Fruit fly (Drosophila melanogaster): ENCODE results near the gene aop.

aop gene

DNA sequence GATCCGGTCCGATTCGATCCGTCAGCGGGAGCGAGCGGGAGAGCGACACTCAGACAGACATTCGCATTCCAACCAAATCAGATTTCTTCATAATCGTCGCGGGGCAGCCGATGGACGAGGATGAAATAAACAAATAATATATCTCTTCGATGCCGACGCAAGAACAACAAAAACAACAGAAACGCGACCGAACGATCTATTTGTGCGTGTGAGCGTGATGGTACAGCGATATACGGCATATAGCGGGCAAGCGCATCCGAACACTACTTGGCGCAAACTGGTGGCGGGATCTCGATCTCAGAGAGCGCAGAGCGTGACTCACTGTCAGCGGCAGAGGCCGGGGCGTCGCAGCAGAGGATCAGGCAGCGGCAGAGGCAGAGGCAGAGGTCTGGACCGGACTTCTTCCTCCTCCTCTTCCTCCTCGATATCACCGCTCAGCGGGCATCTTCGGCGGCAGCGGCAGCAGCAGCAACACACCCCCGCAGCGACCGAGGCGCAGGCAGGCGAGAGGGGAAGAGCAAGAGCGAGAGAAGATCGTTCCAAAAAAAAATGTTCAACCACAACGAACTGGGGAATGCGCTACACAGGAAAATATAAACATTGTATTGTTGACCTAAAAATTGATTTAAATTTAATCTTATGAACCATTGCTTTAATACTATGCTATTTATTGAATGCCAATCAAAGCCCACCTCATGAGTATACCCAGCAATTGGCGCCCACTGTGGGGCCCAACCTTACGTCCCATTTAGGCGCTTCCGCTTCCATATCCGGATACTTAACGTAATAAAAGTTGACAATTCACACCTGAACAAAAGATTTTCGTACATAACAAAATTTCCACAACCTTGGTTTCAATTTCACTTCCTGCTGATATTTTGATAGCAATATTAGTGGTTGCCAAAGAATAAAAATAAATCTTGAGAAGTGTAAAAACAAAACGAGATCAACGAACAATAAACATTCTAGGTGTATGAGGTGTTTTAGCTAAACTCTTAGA lies 17.0 kb downstream of the aop start:
- TF ChIP-seq psq (optimal IDR thresholded peaks at IDR 0.05) (no peak), CG8478 (optimal IDR thresholded peaks at IDR 0.05) (no peak), Dll (optimal IDR thresholded peaks at IDR 0.05) (peak; percentile 83), usp (GFP tag; optimal IDR thresholded peaks at IDR 0.05) (no peak), pan (optimal IDR thresholded peaks at IDR 0.05) (no peak), EcR (GFP tag; optimal IDR thresholded peaks at IDR 0.05) (no peak)

DNA sequence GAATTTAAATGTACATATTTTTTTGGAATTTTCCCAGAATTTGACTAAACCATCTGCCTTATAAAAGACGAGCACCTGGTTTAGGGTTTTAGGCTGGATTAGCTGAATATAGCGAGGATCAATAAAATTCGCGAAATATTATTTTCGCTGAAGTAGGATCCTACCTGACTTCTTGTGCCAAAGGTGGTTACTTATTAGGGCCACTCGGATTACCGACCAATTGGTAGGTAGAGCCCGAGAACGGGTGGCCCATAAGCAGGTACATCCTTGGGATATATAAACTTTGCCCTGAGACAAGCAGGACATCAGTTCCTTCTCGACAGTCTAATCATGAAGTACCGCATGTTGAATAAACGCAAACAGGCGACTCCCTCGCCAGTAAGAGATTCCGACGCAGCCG lies 23.1 kb downstream of the aop start, which contains the start of gene CG15382:
CG15382 (plus strand) TSS at position 301 of the 400 bp plus-strand sequence.
- TF ChIP-seq Dll (optimal IDR thresholded peaks at IDR 0.05) (no peak), pan (optimal IDR thresholded peaks at IDR 0.05) (no peak), EcR (GFP tag; optimal IDR thresholded peaks at IDR 0.05) (no peak), CG8478 (optimal IDR thresholded peaks at IDR 0.05) (no peak), usp (GFP tag; optimal IDR thresholded peaks at IDR 0.05) (no peak), psq (optimal IDR thresholded peaks at IDR 0.05) (no peak)

DNA sequence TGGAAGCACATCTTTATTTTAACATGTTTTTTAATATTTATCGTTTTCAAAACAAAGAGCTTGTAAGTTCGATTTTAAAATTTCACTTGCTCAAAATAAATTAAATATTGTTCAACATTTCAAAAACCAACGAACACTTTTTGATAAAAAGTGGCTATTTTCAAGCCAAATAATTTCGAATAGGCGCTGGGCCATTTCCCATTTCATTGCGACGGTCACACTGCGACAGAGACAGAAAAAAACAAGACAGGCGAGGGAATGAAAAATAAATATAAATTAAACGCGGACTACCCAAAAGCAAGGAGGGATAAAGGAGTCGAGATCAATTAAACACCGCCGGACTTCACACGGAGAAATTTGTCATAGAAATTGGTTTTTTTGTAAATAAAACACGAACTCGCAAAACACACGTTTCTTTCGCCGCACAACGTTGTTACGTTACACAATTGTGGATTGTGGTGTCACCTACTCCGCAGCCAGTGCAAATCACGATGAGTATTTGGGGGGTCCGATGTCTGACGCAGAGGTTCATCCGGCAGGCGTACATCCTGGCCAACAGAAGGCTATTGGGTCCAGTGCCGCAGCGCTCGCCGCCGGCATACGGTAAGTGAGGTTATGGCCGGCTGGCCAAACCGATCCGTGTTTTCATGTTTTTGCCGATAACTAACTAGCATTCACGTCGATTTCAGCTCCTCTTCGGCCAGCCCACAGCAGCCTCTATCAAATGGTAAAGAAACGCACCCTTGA lies 26.8 kb downstream of the aop start, which contains the start of gene AIF:
AIF (plus strand) TSS at position 211 of the 747 bp plus-strand sequence.
- no peak for TF ChIP-seq psq (optimal IDR thresholded peaks at IDR 0.05)
- no peak for TF ChIP-seq CG8478 (optimal IDR thresholded peaks at IDR 0.05)
- TF ChIP-seq Dll (optimal IDR thresholded peaks at IDR 0.05), result no peak
- TF ChIP-seq usp (GFP tag; optimal IDR thresholded peaks at IDR 0.05), result no peak

DNA sequence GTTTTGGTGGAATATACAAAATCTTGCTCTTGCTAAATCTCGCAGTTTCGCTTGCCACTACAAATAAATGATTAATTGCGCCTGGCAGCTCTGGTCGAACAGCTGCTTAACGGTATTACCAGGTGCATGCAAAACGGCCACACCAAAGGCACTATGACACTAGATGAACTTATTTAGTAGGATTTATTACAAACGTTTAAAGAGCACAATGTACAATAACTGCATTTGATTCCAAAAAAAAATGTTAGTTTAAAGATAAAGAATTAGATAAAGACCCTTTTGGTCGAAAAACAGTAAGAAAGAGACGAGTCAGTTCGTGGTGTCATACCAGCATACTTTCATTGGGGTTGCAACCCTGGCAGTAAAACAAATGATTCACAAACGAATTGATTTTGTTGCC lies 31.3 kb downstream of the aop start, which contains the start of the genes CG11723 and Tbcd:
CG11723 (minus strand) TSS at position 68 of the 400 bp plus-strand sequence.
Tbcd (plus strand) TSS at position 311 of the 400 bp plus-strand sequence.
- TF ChIP-seq Dll (optimal IDR thresholded peaks at IDR 0.05) (no peak), usp (GFP tag; optimal IDR thresholded peaks at IDR 0.05) (no peak), psq (optimal IDR thresholded peaks at IDR 0.05) (no peak), EcR (GFP tag; optimal IDR thresholded peaks at IDR 0.05) (no peak), pan (optimal IDR thresholded peaks at IDR 0.05) (no peak), CG8478 (optimal IDR thresholded peaks at IDR 0.05) (no peak)

DNA sequence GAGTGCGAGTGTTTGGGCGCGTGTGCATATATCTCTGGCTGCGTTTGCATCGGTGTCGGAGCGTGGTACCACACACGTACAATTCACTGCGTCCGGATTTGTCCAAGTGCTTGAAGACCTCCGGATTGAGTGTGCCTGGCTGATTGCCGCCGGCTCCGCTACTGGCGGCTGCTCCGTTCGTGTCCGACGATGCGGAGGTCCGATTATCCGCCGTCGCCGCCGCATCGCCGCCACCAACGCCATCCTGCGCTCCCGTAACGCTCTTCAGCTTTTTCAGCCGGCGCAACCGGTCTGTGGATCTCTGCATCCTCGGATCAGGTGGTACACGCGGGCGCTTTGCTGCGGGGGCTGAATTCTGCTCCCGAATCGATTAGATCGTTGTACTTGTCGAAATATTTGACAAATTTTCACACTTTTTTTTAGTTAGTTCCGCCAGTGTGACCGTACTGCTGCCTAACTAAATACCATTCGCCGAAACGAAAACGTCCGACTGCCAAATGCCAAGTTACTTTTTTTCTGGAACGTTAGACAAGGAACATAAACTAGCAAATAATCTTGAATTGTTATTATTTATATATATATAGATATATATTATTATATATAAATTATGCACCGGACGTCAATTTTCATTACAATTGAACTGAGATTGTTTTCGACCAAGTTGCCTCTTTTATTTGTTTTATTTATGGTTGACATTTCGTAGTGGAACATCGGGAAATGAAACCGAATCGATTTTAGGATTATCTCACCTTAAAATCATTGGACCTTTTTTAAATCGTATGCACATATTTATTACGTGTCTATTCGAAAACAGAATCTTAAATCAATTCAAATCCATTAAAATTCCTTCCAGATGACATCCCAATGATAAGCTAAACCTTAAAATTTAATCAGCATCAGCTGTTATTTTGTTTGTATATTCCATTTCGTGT lies 33.6 kb downstream of the aop start, which contains the start of gene tho2:
tho2 (minus strand) TSS at position 463 of the 932 bp plus-strand sequence.
- TF ChIP-seq usp (GFP tag; optimal IDR thresholded peaks at IDR 0.05), result no peak
- no peak for TF ChIP-seq CG8478 (optimal IDR thresholded peaks at IDR 0.05)
- no peak for TF ChIP-seq psq (optimal IDR thresholded peaks at IDR 0.05)
- TF ChIP-seq Dll (optimal IDR thresholded peaks at IDR 0.05), result no peak
- no peak for TF ChIP-seq pan (optimal IDR thresholded peaks at IDR 0.05)
- no peak for TF ChIP-seq EcR (GFP tag; optimal IDR thresholded peaks at IDR 0.05)

DNA sequence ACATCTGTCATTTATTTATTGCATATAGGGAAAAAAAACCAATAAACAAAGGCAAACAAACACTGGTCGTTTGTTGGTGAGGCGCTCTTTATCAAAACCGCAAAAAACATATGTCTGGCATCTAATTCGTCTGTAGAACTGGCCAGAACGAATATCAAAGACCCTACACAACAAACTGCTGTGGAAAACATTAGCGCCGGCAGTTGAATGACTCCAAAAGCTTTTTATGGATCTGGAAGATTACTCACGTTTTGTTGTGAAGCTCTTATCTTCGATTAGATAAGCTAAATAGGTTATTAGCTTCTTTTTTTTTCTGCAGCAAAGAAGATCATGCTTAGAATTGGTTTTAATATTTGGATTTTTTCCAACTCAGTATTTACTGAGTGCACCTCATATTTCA lies 45.5 kb downstream of the aop start:
- TF ChIP-seq psq (optimal IDR thresholded peaks at IDR 0.05) (no peak), Dll (optimal IDR thresholded peaks at IDR 0.05) (no peak), EcR (GFP tag; optimal IDR thresholded peaks at IDR 0.05) (no peak), pan (optimal IDR thresholded peaks at IDR 0.05) (no peak), CG8478 (optimal IDR thresholded peaks at IDR 0.05) (no peak), usp (GFP tag; optimal IDR thresholded peaks at IDR 0.05) (no peak)

DNA sequence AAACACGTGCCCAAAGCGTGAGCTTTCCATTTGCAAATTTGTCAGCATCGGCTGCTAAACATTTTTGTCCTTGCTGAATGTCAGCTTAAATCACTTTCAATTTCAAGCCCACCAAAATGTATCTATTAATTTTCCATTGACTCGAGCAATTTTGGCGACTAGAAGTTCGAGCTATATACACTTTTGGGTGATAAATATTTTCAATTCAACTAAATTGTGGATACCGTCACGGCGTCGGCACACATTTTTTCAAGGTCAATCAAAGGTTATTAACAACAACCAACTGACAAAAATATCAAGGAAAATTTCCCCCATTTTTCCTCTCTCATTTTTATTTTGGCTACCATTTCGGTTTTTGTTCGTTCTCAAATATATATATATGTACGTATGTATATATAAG lies 46.3 kb downstream of the aop start:
- TF ChIP-seq EcR (GFP tag; optimal IDR thresholded peaks at IDR 0.05), result no peak
- no peak for TF ChIP-seq pan (optimal IDR thresholded peaks at IDR 0.05)
- no peak for TF ChIP-seq CG8478 (optimal IDR thresholded peaks at IDR 0.05)
- TF ChIP-seq usp (GFP tag; optimal IDR thresholded peaks at IDR 0.05), result no peak
- no peak for TF ChIP-seq psq (optimal IDR thresholded peaks at IDR 0.05)
- TF ChIP-seq Dll (optimal IDR thresholded peaks at IDR 0.05), result no peak

DNA sequence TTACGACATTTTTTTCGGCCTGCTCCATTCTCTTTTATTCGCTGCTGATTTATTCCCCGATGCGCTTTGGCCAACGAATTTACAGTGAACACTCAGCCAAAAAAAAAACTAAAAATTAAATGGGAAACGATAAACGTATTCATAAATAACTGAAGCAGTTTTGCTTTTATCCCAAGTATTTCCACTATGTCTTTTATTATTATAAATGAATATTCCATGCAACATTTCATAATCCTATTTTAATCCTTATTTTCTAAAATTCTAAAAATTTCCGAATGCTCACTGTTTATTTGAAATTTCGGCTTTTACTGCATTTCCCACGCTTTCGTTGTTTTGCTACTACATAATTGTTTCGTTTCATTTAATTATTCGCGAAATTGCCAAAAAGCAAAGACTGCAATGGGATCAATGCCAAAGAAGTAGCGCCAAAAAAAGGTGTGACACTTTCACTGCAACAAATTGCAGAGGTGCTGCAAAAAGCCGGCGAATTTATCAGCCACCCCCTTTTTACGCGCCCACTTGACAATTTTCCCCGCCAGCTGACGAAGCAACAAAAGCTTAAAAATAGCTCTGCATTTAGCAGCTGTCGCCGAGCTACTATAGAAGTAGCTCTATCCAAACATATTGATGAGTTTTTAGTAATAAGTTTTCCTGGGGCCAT lies 47.0 kb downstream of the aop start:
- TF ChIP-seq CG8478 (optimal IDR thresholded peaks at IDR 0.05), result no peak
- TF ChIP-seq usp (GFP tag; optimal IDR thresholded peaks at IDR 0.05), result no peak
- no peak for TF ChIP-seq pan (optimal IDR thresholded peaks at IDR 0.05)
- TF ChIP-seq psq (optimal IDR thresholded peaks at IDR 0.05), result no peak
- TF ChIP-seq Dll (optimal IDR thresholded peaks at IDR 0.05), result no peak
- TF ChIP-seq EcR (GFP tag; optimal IDR thresholded peaks at IDR 0.05), result no peak

DNA sequence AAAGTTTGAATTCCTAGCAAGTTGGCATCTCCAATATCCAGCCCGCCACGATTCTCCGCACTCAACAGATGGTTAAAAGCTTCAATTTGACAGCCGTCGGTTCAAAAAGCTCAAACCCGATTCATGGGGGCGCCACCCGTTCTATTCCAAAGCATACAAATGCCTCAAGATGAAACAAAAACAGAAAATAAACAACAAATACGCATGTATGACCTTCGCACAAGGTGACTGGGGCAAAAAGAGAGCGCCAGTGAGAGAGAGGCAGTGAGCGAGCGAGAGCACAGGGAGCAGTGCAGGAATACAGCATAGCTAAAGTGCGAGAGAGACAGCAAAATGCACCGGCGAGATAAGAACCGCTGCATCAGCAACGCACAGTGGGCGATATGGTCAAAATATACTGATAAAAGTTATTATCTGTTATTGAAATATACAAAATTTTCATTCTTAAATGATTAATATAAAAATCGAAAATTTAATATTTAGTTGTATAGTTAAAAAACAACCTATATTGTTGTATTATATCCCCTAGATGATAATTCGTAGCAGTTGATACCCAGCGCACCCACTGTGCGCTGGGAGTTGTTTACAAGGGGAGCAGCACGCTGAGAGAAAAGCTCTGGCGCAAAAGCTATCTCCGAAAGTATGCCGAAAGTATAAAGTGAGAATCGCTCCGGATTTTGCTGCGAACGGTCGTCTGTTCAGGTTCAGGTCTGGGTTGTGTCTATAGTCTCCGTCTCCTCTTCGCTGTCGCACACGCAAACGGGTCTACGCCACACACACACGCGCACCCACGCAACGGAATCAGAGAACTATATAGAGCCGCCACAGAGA lies 48.2 kb downstream of the aop start, which contains the start of gene Glyp:
Glyp (plus strand) TSS at position 657 of the 831 bp plus-strand sequence.
- peak; percentile 92 for TF ChIP-seq Dll (optimal IDR thresholded peaks at IDR 0.05)
- TF ChIP-seq usp (GFP tag; optimal IDR thresholded peaks at IDR 0.05), result no peak
- no peak for TF ChIP-seq pan (optimal IDR thresholded peaks at IDR 0.05)
- peak; percentile 71 for TF ChIP-seq CG8478 (optimal IDR thresholded peaks at IDR 0.05)
- no peak for TF ChIP-seq EcR (GFP tag; optimal IDR thresholded peaks at IDR 0.05)

All from whole organism.